Fruit fly (Drosophila melanogaster): ENCODE data around the gene disp.
A peak's percentile ranks its signal among the peaks of the same experiment; 100 is the strongest.

disp gene

dm6 chr3R:5856215-5856614 is at the start of gene disp, which contains the start of gene ECSIT (continued):
- no peak for TF ChIP-seq phol (tag; optimal IDR thresholded peaks at IDR 0.05)
- no peak for TF ChIP-seq Mad (GFP tag; optimal IDR thresholded peaks at IDR 0.05)
- no peak for TF ChIP-seq CG8944 (GFP tag; optimal IDR thresholded peaks at IDR 0.05)
- no peak for TF ChIP-seq kah (GFP tag; optimal IDR thresholded peaks at IDR 0.05)
- TF ChIP-seq CG10462 (GFP tag; optimal IDR thresholded peaks at IDR 0.05), result no peak
- TF ChIP-seq Ssrp (tag; optimal IDR thresholded peaks at IDR 0.05), result no peak
- no peak for TF ChIP-seq CG33213 (GFP tag; optimal IDR thresholded peaks at IDR 0.05)
- no peak for TF ChIP-seq B-H2 (GFP tag; optimal IDR thresholded peaks at IDR 0.05)
- peak; percentile 40 for TF ChIP-seq CG9609 (GFP tag; optimal IDR thresholded peaks at IDR 0.05)
- TF ChIP-seq Ets65A (GFP tag), result peak; percentile 94
- no peak for TF ChIP-seq aop (GFP tag; IDR thresholded peaks at IDR 0.05)
- no peak for TF ChIP-seq CG14860 (GFP tag; IDR thresholded peaks at IDR 0.05; ENCODE audit: partially characterized antibody)
- TF ChIP-seq Vsx1 (GFP tag; optimal IDR thresholded peaks at IDR 0.05), result no peak
- no peak for TF ChIP-seq Elba2 (GFP tag; optimal IDR thresholded peaks at IDR 0.05)
- no peak for TF ChIP-seq chm (GFP tag; IDR thresholded peaks at IDR 0.05)
- no peak for TF ChIP-seq Gsc (GFP tag; IDR thresholded peaks at IDR 0.05)
- TF ChIP-seq ato (GFP tag; IDR thresholded peaks at IDR 0.05; ENCODE audit: partially characterized antibody), result no peak
- TF ChIP-seq odd (GFP tag; optimal IDR thresholded peaks at IDR 0.05), result no peak
- no peak for TF ChIP-seq CG11456 (GFP tag; IDR thresholded peaks at IDR 0.05)
- TF ChIP-seq CG1529 (GFP tag; optimal IDR thresholded peaks at IDR 0.05), result no peak
- TF ChIP-seq Awh (GFP tag; IDR thresholded peaks at IDR 0.05), result no peak
- peak; percentile 15 for TF ChIP-seq maf-S (GFP tag; optimal IDR thresholded peaks at IDR 0.05)
- no peak for TF ChIP-seq sim (GFP tag; IDR thresholded peaks at IDR 0.05)
- no peak for TF ChIP-seq NC2α (GFP tag; optimal IDR thresholded peaks at IDR 0.05)
- TF ChIP-seq MTF-1 (GFP tag; optimal IDR thresholded peaks at IDR 0.05; ENCODE audit: borderline replicate concordance), result no peak
- no peak for TF ChIP-seq CG43689 (GFP tag; IDR thresholded peaks at IDR 0.05)
- TF ChIP-seq CG11085 (GFP tag; IDR thresholded peaks at IDR 0.05), result no peak
- TF ChIP-seq insv (GFP tag; optimal IDR thresholded peaks at IDR 0.05), result no peak
- TF ChIP-seq pnt (GFP tag; optimal IDR thresholded peaks at IDR 0.05), result no peak
- peak; percentile 88 for TF ChIP-seq Med (GFP tag)
- no peak for TF ChIP-seq gsb-n (tag; optimal IDR thresholded peaks at IDR 0.05)
- TF ChIP-seq org-1 (GFP tag; optimal IDR thresholded peaks at IDR 0.05), result no peak
- TF ChIP-seq E2f2 (GFP tag; IDR thresholded peaks at IDR 0.05), result no peak
- TF ChIP-seq hb (GFP tag; IDR thresholded peaks at IDR 0.05; ENCODE audit: partially characterized antibody), result no peak
- no peak for TF ChIP-seq bowl (GFP tag; IDR thresholded peaks at IDR 0.05)
- no peak for TF ChIP-seq Aef1 (GFP tag; IDR thresholded peaks at IDR 0.05)
- TF ChIP-seq bsh (GFP tag; optimal IDR thresholded peaks at IDR 0.05), result no peak
- TF ChIP-seq CG7357 (GFP tag; IDR thresholded peaks at IDR 0.05), result no peak
- TF ChIP-seq onecut (GFP tag; IDR thresholded peaks at IDR 0.05), result no peak
- TF ChIP-seq CG12104 (GFP tag; optimal IDR thresholded peaks at IDR 0.05), result no peak
- no peak for TF ChIP-seq CG18011 (GFP tag; optimal IDR thresholded peaks at IDR 0.05)
- no peak for TF ChIP-seq Hr51 (GFP tag; optimal IDR thresholded peaks at IDR 0.05)
- no peak for TF ChIP-seq dpn (GFP tag; optimal IDR thresholded peaks at IDR 0.05)
- no peak for TF ChIP-seq eve (GFP tag; optimal IDR thresholded peaks at IDR 0.05)
- no peak for TF ChIP-seq CG10431 (GFP tag; optimal IDR thresholded peaks at IDR 0.05)
- no peak for TF ChIP-seq Hr78 (GFP tag; optimal IDR thresholded peaks at IDR 0.05)
- peak; percentile 91 for TF ChIP-seq row (GFP tag; IDR thresholded peaks at IDR 0.05)
- no peak for TF ChIP-seq disco-r (GFP tag; optimal IDR thresholded peaks at IDR 0.05)
- no peak for TF ChIP-seq caup (GFP tag; optimal IDR thresholded peaks at IDR 0.05; ENCODE audit: severe bottlenecking)
- TF ChIP-seq wor (GFP tag; IDR thresholded peaks at IDR 0.05), result no peak
- TF ChIP-seq Mrtf (GFP tag; IDR thresholded peaks at IDR 0.05), result no peak
- TF ChIP-seq Dek (tag; optimal IDR thresholded peaks at IDR 0.05), result no peak

All from whole organism, embryonic.